Worm (Caenorhabditis elegans): Measurements from ENCODE around the gene mig-15.

The mig-15 gene

ce11 chrX:10432786-10433185 is 4.3 kb upstream of the mig-15 start:
- TF ChIP-seq blmp-1 (tag; optimal IDR thresholded peaks at IDR 0.05) = no peak
- TF ChIP-seq mab-5 (tag; optimal IDR thresholded peaks at IDR 0.05) = no peak
- no peak for TF ChIP-seq ham-2 (GFP tag; optimal IDR thresholded peaks at IDR 0.05)
- TF ChIP-seq nhr-12 (tag; optimal IDR thresholded peaks at IDR 0.05) = no peak
- no peak for TF ChIP-seq unc-120 (tag; optimal IDR thresholded peaks at IDR 0.05; ENCODE audit: poor library complexity, severe bottlenecking)
- no peak for TF ChIP-seq bed-3 (GFP tag; optimal IDR thresholded peaks at IDR 0.05)
- TF ChIP-seq elt-3 (tag; optimal IDR thresholded peaks at IDR 0.05) = no peak
- TF ChIP-seq hlh-1 (tag; optimal IDR thresholded peaks at IDR 0.05) = no peak

- no peak for TF ChIP-seq lsy-2 (tag; optimal IDR thresholded peaks at IDR 0.05)
- peak; percentile 56 for TF ChIP-seq elt-1 (tag; optimal IDR thresholded peaks at IDR 0.05; ENCODE audit: borderline replicate concordance, insufficient read depth)
Observed at ce11 chrX:10430866-10431265, 2.4 kb upstream of the mig-15 start.

- peak; percentile 70 for TF ChIP-seq ham-2 (GFP tag; optimal IDR thresholded peaks at IDR 0.05)
- TF ChIP-seq tbx-8 (GFP tag; optimal IDR thresholded peaks at IDR 0.05) = no peak
- TF ChIP-seq M03D4.4 (tag; optimal IDR thresholded peaks at IDR 0.05) = no peak
- TF ChIP-seq snpc-4 (tag; optimal IDR thresholded peaks at IDR 0.05) = no peak
- peak; percentile 16 for TF ChIP-seq blmp-1 (tag; optimal IDR thresholded peaks at IDR 0.05)
- TF ChIP-seq nhr-12 (tag; optimal IDR thresholded peaks at IDR 0.05) = no peak
- no peak for TF ChIP-seq nhr-237 (tag; optimal IDR thresholded peaks at IDR 0.05)
- no peak for TF ChIP-seq ztf-11 (tag; optimal IDR thresholded peaks at IDR 0.05)
Observed at ce11 chrX:10429203-10429602, 746 bp upstream of the mig-15 start.

ce11 chrX:10428109-10428508 is 348 bp downstream of the mig-15 start:
- no peak for TF ChIP-seq snpc-4 (tag; optimal IDR thresholded peaks at IDR 0.05)
- TF ChIP-seq lin-32 (GFP tag; optimal IDR thresholded peaks at IDR 0.05) = no peak
- no peak for TF ChIP-seq drap-1 (GFP tag; optimal IDR thresholded peaks at IDR 0.05)
- no peak for TF ChIP-seq ceh-39 (tag; optimal IDR thresholded peaks at IDR 0.05)
- TF ChIP-seq ztf-11 (tag; optimal IDR thresholded peaks at IDR 0.05) = no peak
- no peak for TF ChIP-seq flh-1 (GFP tag; optimal IDR thresholded peaks at IDR 0.05)
- TF ChIP-seq M03D4.4 (tag; optimal IDR thresholded peaks at IDR 0.05) = no peak
- TF ChIP-seq sptf-1 (tag; optimal IDR thresholded peaks at IDR 0.05) = no peak
- TF ChIP-seq nhr-2 (tag; optimal IDR thresholded peaks at IDR 0.05) = no peak
- TF ChIP-seq unc-62 (GFP tag; optimal IDR thresholded peaks at IDR 0.05) = no peak
- no peak for TF ChIP-seq tbx-8 (GFP tag; optimal IDR thresholded peaks at IDR 0.05)
- TF ChIP-seq unc-120 (tag; optimal IDR thresholded peaks at IDR 0.05; ENCODE audit: poor library complexity, severe bottlenecking) = no peak
- TF ChIP-seq ham-2 (GFP tag; optimal IDR thresholded peaks at IDR 0.05) = no peak
- no peak for TF ChIP-seq elt-3 (tag; optimal IDR thresholded peaks at IDR 0.05)

- TF ChIP-seq lin-32 (GFP tag; optimal IDR thresholded peaks at IDR 0.05) (peak; percentile 72), cnd-1 (tag; optimal IDR thresholded peaks at IDR 0.05) (peak; percentile 73), mab-5 (tag; optimal IDR thresholded peaks at IDR 0.05) (no peak)
Observed at ce11 chrX:10424744-10425143, 3.7 kb downstream of the mig-15 start.

ce11 chrX:10422714-10423113 is 5.7 kb downstream of the mig-15 start:
- no peak for TF ChIP-seq ceh-39 (tag; optimal IDR thresholded peaks at IDR 0.05)
- no peak for TF ChIP-seq bed-3 (GFP tag; optimal IDR thresholded peaks at IDR 0.05)
- TF ChIP-seq elt-3 (tag; optimal IDR thresholded peaks at IDR 0.05) = no peak
- no peak for TF ChIP-seq tbx-8 (GFP tag; optimal IDR thresholded peaks at IDR 0.05)
- TF ChIP-seq sptf-1 (tag; optimal IDR thresholded peaks at IDR 0.05) = no peak
- no peak for TF ChIP-seq ces-1 (GFP tag; optimal IDR thresholded peaks at IDR 0.05)
- no peak for TF ChIP-seq ham-2 (GFP tag; optimal IDR thresholded peaks at IDR 0.05)
- TF ChIP-seq blmp-1 (tag; optimal IDR thresholded peaks at IDR 0.05) = no peak
- no peak for TF ChIP-seq lin-13 (tag; optimal IDR thresholded peaks at IDR 0.05)
- no peak for TF ChIP-seq lin-32 (GFP tag; optimal IDR thresholded peaks at IDR 0.05)
- TF ChIP-seq ztf-11 (tag; optimal IDR thresholded peaks at IDR 0.05) = no peak
- TF ChIP-seq drap-1 (GFP tag; optimal IDR thresholded peaks at IDR 0.05) = no peak
- no peak for TF ChIP-seq nhr-2 (tag; optimal IDR thresholded peaks at IDR 0.05)

- TF ChIP-seq elt-1 (tag; optimal IDR thresholded peaks at IDR 0.05; ENCODE audit: borderline replicate concordance, insufficient read depth) (no peak), pha-4 (tag; optimal IDR thresholded peaks at IDR 0.05) (peak; percentile 28), mep-1 (tag; optimal IDR thresholded peaks at IDR 0.05) (peak; percentile 63), ztf-11 (tag; optimal IDR thresholded peaks at IDR 0.05) (no peak), cnd-1 (tag; optimal IDR thresholded peaks at IDR 0.05) (peak; percentile 13), ces-1 (GFP tag; optimal IDR thresholded peaks at IDR 0.05) (peak; percentile 21), ceh-39 (tag; optimal IDR thresholded peaks at IDR 0.05) (peak; percentile 40), lin-13 (tag; optimal IDR thresholded peaks at IDR 0.05) (peak; percentile 51), nhr-237 (tag; optimal IDR thresholded peaks at IDR 0.05) (peak; percentile 31), unc-120 (tag; optimal IDR thresholded peaks at IDR 0.05; ENCODE audit: poor library complexity, severe bottlenecking) (peak; percentile 21), drap-1 (GFP tag; optimal IDR thresholded peaks at IDR 0.05) (no peak), lsy-2 (tag; optimal IDR thresholded peaks at IDR 0.05) (peak; percentile 33)
Observed at ce11 chrX:10419743-10420142, 8.7 kb downstream of the mig-15 start, which contains the start of gene cdk-11.2. Gene cdk-11.2, minus strand, starts transcription at chrX:10419765.
